Worm (Caenorhabditis elegans): ENCODE results near the gene col-181.

The col-181 gene

ce11 chrX:12146453-12147085 is 41.8 kb downstream of the col-181 start, which contains the start of gene pycr-1:
TSS of gene pycr-1 (plus strand) at chrX:12146832.
- TF ChIP-seq ets-7 (tag; optimal IDR thresholded peaks at IDR 0.05) (no peak), ceh-36 (tag; optimal IDR thresholded peaks at IDR 0.05) (no peak), tbx-37 (GFP tag; conservative IDR thresholded peaks at IDR 0.05) (no peak), B0310.2 (tag; optimal IDR thresholded peaks at IDR 0.05) (no peak), ceh-13 (GFP tag; optimal IDR thresholded peaks at IDR 0.05) (no peak), ama-1 (optimal IDR thresholded peaks at IDR 0.05) (no peak), hmg-4 (GFP tag; optimal IDR thresholded peaks at IDR 0.05) (no peak), tra-4 (tag; optimal IDR thresholded peaks at IDR 0.05) (no peak), F13C5.2 (tag; optimal IDR thresholded peaks at IDR 0.05) (no peak), pes-1 (GFP tag; IDR thresholded peaks at IDR 0.05) (no peak), scrt-1 (GFP tag; IDR thresholded peaks at IDR 0.05) (no peak), tbx-11 (GFP tag; IDR thresholded peaks at IDR 0.05) (no peak), hnd-1 (tag; optimal IDR thresholded peaks at IDR 0.05) (no peak), hmbx-1 (tag; optimal IDR thresholded peaks at IDR 0.05) (no peak), flt-1 (GFP tag; IDR thresholded peaks at IDR 0.05) (no peak), aly-1 (tag; optimal IDR thresholded peaks at IDR 0.05) (no peak)

- TF ChIP-seq hmg-4 (GFP tag; optimal IDR thresholded peaks at IDR 0.05) (no peak), scrt-1 (GFP tag; IDR thresholded peaks at IDR 0.05) (0 out of 2 replicates have a peak, but pooled peaks have one; percentile 51), tra-4 (tag; optimal IDR thresholded peaks at IDR 0.05) (no peak), tbx-11 (GFP tag; IDR thresholded peaks at IDR 0.05) (no peak), aly-1 (tag; optimal IDR thresholded peaks at IDR 0.05) (no peak), B0310.2 (tag; optimal IDR thresholded peaks at IDR 0.05) (no peak), sea-1 (GFP tag; conservative IDR thresholded peaks at IDR 0.05) (no peak), ceh-13 (GFP tag; optimal IDR thresholded peaks at IDR 0.05) (no peak), F13C5.2 (tag; optimal IDR thresholded peaks at IDR 0.05) (no peak)
Observed at ce11 chrX:12149638-12150137, 45.0 kb downstream of the col-181 start, which contains the start of gene znf-474. TSS of gene znf-474 (plus strand) at chrX:12149924.

- no peak for TF ChIP-seq tbx-11 (GFP tag; IDR thresholded peaks at IDR 0.05)
- TF ChIP-seq ceh-13 (GFP tag; optimal IDR thresholded peaks at IDR 0.05), result no peak
- no peak for TF ChIP-seq tra-4 (tag; optimal IDR thresholded peaks at IDR 0.05)
- no peak for TF ChIP-seq F13C5.2 (tag; optimal IDR thresholded peaks at IDR 0.05)
- no peak for TF ChIP-seq B0310.2 (tag; optimal IDR thresholded peaks at IDR 0.05)
- no peak for TF ChIP-seq hnd-1 (tag; optimal IDR thresholded peaks at IDR 0.05)
- no peak for TF ChIP-seq pes-1 (GFP tag; IDR thresholded peaks at IDR 0.05)
- TF ChIP-seq ama-1 (optimal IDR thresholded peaks at IDR 0.05), result no peak
Observed at ce11 chrX:12154055-12154898, 49.5 kb downstream of the col-181 start, which contains the start of gene mfsd-11. TSS of gene mfsd-11 (minus strand) at chrX:12154105.
